Worm (Caenorhabditis elegans) whole organism, L4/young adult: Measurements from ENCODE around the gene H20E11.1.

Experiments used
- W03F9.2 ChIP-seq: fragments of 150-350 bp; optimal IDR thresholded peaks from 2 replicates; lab custom pipeline; 2014; ENCODE audit warnings: missing biosample characterization, missing genetic modification characterization
- dao-5 ChIP-seq: sonication (generic microtip); optimal IDR thresholded peaks from 2 replicates; lab custom pipeline; 2016; ENCODE audit warnings: missing genotype, missing genetic modification characterization, moderate library complexity, missing compliant biosample characterization
- him-1 ChIP-seq: sonication (generic microtip); optimal IDR thresholded peaks from 2 replicates; lab custom pipeline; 2016; ENCODE audit warnings: missing genotype, missing genetic modification reagents, missing genetic modification characterization, missing compliant biosample characterization

H20E11.1 gene

ce11 chrIV:6842470-6843008 lies 12.6 kb downstream of the H20E11.1 start, which contains the start of gene lip-1:
Gene lip-1 (plus strand): TSS chrIV:6842958.
- no peak for TF ChIP-seq dao-5 (tag; lab: Kevin White, UChicago)
- TF ChIP-seq him-1 (tag; lab: Kevin White, UChicago) = no peak
- no peak for TF ChIP-seq W03F9.2 (tag; lab: Kevin White, UChicago)

ce11 chrIV:6852727-6853126 lies 22.8 kb downstream of the H20E11.1 start:
- TF ChIP-seq him-1 (tag; lab: Kevin White, UChicago) = no peak
- TF ChIP-seq dao-5 (tag; lab: Kevin White, UChicago) = no peak
- TF ChIP-seq W03F9.2 (tag; lab: Kevin White, UChicago) = no peak

- TF ChIP-seq dao-5 (tag; lab: Kevin White, UChicago) (no peak), him-1 (tag; lab: Kevin White, UChicago) (no peak), W03F9.2 (tag; lab: Kevin White, UChicago) (no peak)
These were observed 29.3 kb downstream of the H20E11.1 start, which contains the start of gene R13H7.2 for ce11 chrIV:6859270-6859669. Gene R13H7.2 (minus strand): TSS chrIV:6859370.

- TF ChIP-seq dao-5 (tag; lab: Kevin White, UChicago) = no peak
- no peak for TF ChIP-seq him-1 (tag; lab: Kevin White, UChicago)
- TF ChIP-seq W03F9.2 (tag; lab: Kevin White, UChicago) = no peak
These were observed 37.8 kb downstream of the H20E11.1 start, which contains the start of gene srx-20 for ce11 chrIV:6867791-6868190. Gene srx-20 (plus strand): TSS chrIV:6868091.

ce11 chrIV:6872958-6873357 lies 43.0 kb downstream of the H20E11.1 start, which contains the start of gene srx-19:
Gene srx-19 (plus strand): TSS chrIV:6873258.
- TF ChIP-seq him-1 (tag; lab: Kevin White, UChicago) (no peak), dao-5 (tag; lab: Kevin White, UChicago) (no peak), W03F9.2 (tag; lab: Kevin White, UChicago) (no peak)

ce11 chrIV:6878912-6879554 lies 49.1 kb downstream of the H20E11.1 start:
- TF ChIP-seq W03F9.2 (tag; lab: Kevin White, UChicago) (no peak), dao-5 (tag; lab: Kevin White, UChicago) (no peak), him-1 (tag; lab: Kevin White, UChicago) (peak; percentile 70)

ce11 chrIV:6879666-6880210 lies 49.8 kb downstream of the H20E11.1 start:
- no peak for TF ChIP-seq dao-5 (tag; lab: Kevin White, UChicago)

ce11 chrIV:6880415-6880814 lies 50.5 kb downstream of the H20E11.1 start:
- TF ChIP-seq dao-5 (tag; lab: Kevin White, UChicago) (no peak), him-1 (tag; lab: Kevin White, UChicago) (no peak), W03F9.2 (tag; lab: Kevin White, UChicago) (peak; percentile 23)

- TF ChIP-seq him-1 (tag; lab: Kevin White, UChicago) (peak; percentile 13), dao-5 (tag; lab: Kevin White, UChicago) (no peak)
These were observed 51.2 kb downstream of the H20E11.1 start for ce11 chrIV:6881183-6881582.
